Fruit fly (Drosophila melanogaster): ENCODE data around the gene CG45544.

- TF ChIP-seq psq (optimal IDR thresholded peaks at IDR 0.05) = no peak
- TF ChIP-seq EcR (GFP tag; optimal IDR thresholded peaks at IDR 0.05) = no peak
- no peak for TF ChIP-seq usp (GFP tag; optimal IDR thresholded peaks at IDR 0.05)
- no peak for TF ChIP-seq CG8478 (optimal IDR thresholded peaks at IDR 0.05)
- no peak for TF ChIP-seq Dll (optimal IDR thresholded peaks at IDR 0.05)
These were observed 26.3 kb upstream of the CG45544 start for dm6 chr3R:29229958-29230357.

Measured in whole organism.